Worm (Caenorhabditis elegans) whole organism, late embryonic: Measurements from ENCODE around the gene Y34B4A.7.

ENCODE experiments used
- C08G9.2 ChIP-seq: sonication (generic microtip); optimal IDR thresholded peaks from 2 replicates; lab custom pipeline; 2016; ENCODE audit warnings: mild to moderate bottlenecking, missing genetic modification characterization, moderate library complexity, missing compliant biosample characterization
- K09A11.1 ChIP-seq: sonication (generic microtip); optimal IDR thresholded peaks from 2 replicates; lab custom pipeline; 2017; ENCODE audit warnings: antibody characterized with exemption, mild to moderate bottlenecking, missing genetic modification characterization, missing compliant biosample characterization; ENCODE audit not compliant: insufficient read depth
- ama-1 ChIP-seq: fragments of 150-350 bp; optimal IDR thresholded peaks from 2 replicates; lab custom pipeline; 2014
- nfya-1 ChIP-seq: sonication (generic microtip); optimal IDR thresholded peaks from 2 replicates; lab custom pipeline; 2017; ENCODE audit warnings: missing genetic modification characterization, mild to moderate bottlenecking, missing compliant biosample characterization, antibody characterized with exemption, moderate library complexity
- odd-2 ChIP-seq: sonication (generic microtip); optimal IDR thresholded peaks from 2 replicates; lab custom pipeline; 2017; ENCODE audit warnings: antibody characterized with exemption, mild to moderate bottlenecking, missing genetic modification characterization, missing compliant biosample characterization
- pax-1 ChIP-seq: fragments of 150-350 bp; optimal IDR thresholded peaks from 2 replicates; lab custom pipeline; 2014; ENCODE audit warnings: missing biosample characterization, missing genetic modification characterization

- TF ChIP-seq ama-1 (lab: Kevin White, UChicago) (no peak), C08G9.2 (peak; percentile 58), K09A11.1 (no peak), pax-1 (tag; lab: Kevin White, UChicago) (no peak), nfya-1 (tag; lab: Kevin White, UChicago) (no peak), odd-2 (tag; lab: Kevin White, UChicago) (no peak)
Observed at ce11 chrX:5205561-5205960, 38.6 kb upstream of the Y34B4A.7 start, which contains the start of gene H28G03.2.
